Worm (Caenorhabditis elegans) whole organism, L4 larva: ENCODE data around the gene dct-1.
A peak's percentile ranks its signal among the peaks of the same experiment; 100 is the strongest.

Experiments
- F10B5.3 ChIP-seq: sonication (generic microtip); optimal IDR thresholded peaks from 2 replicates; lab custom pipeline; 2016; ENCODE audit warnings: mild to moderate bottlenecking, missing genetic modification characterization, missing compliant biosample characterization
- F37D6.2 ChIP-seq: sonication (generic microtip); optimal IDR thresholded peaks from 2 replicates; lab custom pipeline; 2016; ENCODE audit warnings: mild to moderate bottlenecking, missing genetic modification characterization, missing compliant biosample characterization
- R02D3.7 ChIP-seq: fragments of 150-350 bp; sonication (generic microtip); optimal IDR thresholded peaks from 3 replicates; lab custom pipeline; 2014; ENCODE audit warnings: missing biosample characterization, missing genetic modification characterization
- T20F7.1 ChIP-seq: fragments of 200-800 bp; sonication (Bioruptor generic); optimal IDR thresholded peaks from 2 replicates; lab custom pipeline; 2018; ENCODE audit warnings: mild to moderate bottlenecking, missing genetic modification characterization, missing compliant biosample characterization
- T26A8.4 ChIP-seq: fragments of 200-800 bp; sonication (Bioruptor generic); IDR thresholded peaks from 2 replicates; pipeline ENCODE4 v1.3.6; 2022; ENCODE audit warnings: missing genetic modification characterization, missing compliant biosample characterization
- Y105C5A.15 ChIP-seq: fragments of 200-800 bp; sonication (Bioruptor generic); IDR thresholded peaks from 2 replicates; pipeline ENCODE4 v1.3.6; 2022; ENCODE audit warnings: missing genetic modification characterization, missing compliant biosample characterization
- Y75B8A.6 ChIP-seq: fragments of 200-800 bp; sonication (Bioruptor generic); IDR thresholded peaks from 2 replicates; pipeline ENCODE4 v1.3.6; 2022; ENCODE audit warnings: missing genetic modification reagents, missing genetic modification characterization, missing compliant biosample characterization
- ZK337.2 ChIP-seq: fragments of 200-800 bp; sonication (Bioruptor generic); IDR thresholded peaks from 2 replicates; pipeline ENCODE4 v1.3.6; 2022; ENCODE audit warnings: missing genetic modification reagents, missing genetic modification characterization, missing compliant biosample characterization
- aha-1 ChIP-seq: fragments of 150-350 bp; peaks from one replicate; lab custom pipeline; 2014; ENCODE audit warnings: missing biosample characterization, missing genetic modification characterization
- aly-2 ChIP-seq: sonication (generic microtip); optimal IDR thresholded peaks from 2 replicates; lab custom pipeline; 2018; ENCODE audit warnings: missing biosample characterization, missing genetic modification characterization
- arid-1 ChIP-seq: fragments of 200-800 bp; sonication (Bioruptor generic); conservative IDR thresholded peaks from 2 replicates; pipeline ENCODE4 v1.3.6; 2022; ENCODE audit warnings: missing genetic modification reagents, missing genetic modification characterization, missing compliant biosample characterization
- ceh-20 ChIP-seq: fragments of 200-800 bp; sonication (Bioruptor generic); IDR thresholded peaks from 2 replicates; pipeline ENCODE4 v1.3.6; 2022; ENCODE audit warnings: missing genetic modification reagents, missing genetic modification characterization, missing compliant biosample characterization
- ceh-44 ChIP-seq: fragments of 200-800 bp; sonication (Bioruptor generic); IDR thresholded peaks from 2 replicates; pipeline ENCODE4 v1.3.6; 2022; ENCODE audit warnings: missing genetic modification reagents, missing genetic modification characterization, missing compliant biosample characterization
- ceh-62 ChIP-seq: sonication (generic microtip); optimal IDR thresholded peaks from 2 replicates; lab custom pipeline; 2017; ENCODE audit warnings: missing biosample characterization, missing genetic modification characterization
- cey-2 ChIP-seq: sonication (generic microtip); optimal IDR thresholded peaks from 3 replicates; lab custom pipeline; 2017; ENCODE audit warnings: missing genetic modification characterization, mild to moderate bottlenecking, missing compliant biosample characterization, antibody characterized with exemption, borderline replicate concordance; ENCODE audit not compliant: insufficient read depth
- ctbp-1 ChIP-seq: fragments of 200-800 bp; sonication (Bioruptor generic); IDR thresholded peaks from 2 replicates; pipeline ENCODE4 v1.3.6; 2022; ENCODE audit warnings: missing genetic modification reagents, missing genetic modification characterization, missing compliant biosample characterization
- daf-16 ChIP-seq, 3 experiments: sonication (generic microtip); optimal IDR thresholded peaks; 2 replicates each; lab custom pipeline; 2016 to 2017; ENCODE audit warnings: missing genetic modification characterization in 3 of 3, missing genetic modification reagents in 3 of 3, mild to moderate bottlenecking in 2 of 3, missing compliant biosample characterization in 2 of 3, missing biosample characterization in 1 of 3, moderate library complexity in 1 of 3
- dmd-9 ChIP-seq: fragments of 200-800 bp; sonication (Bioruptor generic); IDR thresholded peaks from 2 replicates; pipeline ENCODE4 v1.3.6; 2022; ENCODE audit warnings: missing genetic modification reagents, missing genetic modification characterization, missing compliant biosample characterization
- dpl-1 ChIP-seq: fragments of 150-350 bp; optimal IDR thresholded peaks from 2 replicates; lab custom pipeline; 2014; ENCODE audit warnings: missing biosample characterization, missing genetic modification reagents, missing genetic modification characterization
- egl-27 ChIP-seq: sonication (generic microtip); optimal IDR thresholded peaks from 3 replicates; lab custom pipeline; 2017; ENCODE audit warnings: missing biosample characterization, missing genetic modification reagents, missing genetic modification characterization
- fkh-10 ChIP-seq: fragments of 150-350 bp; optimal IDR thresholded peaks from 2 replicates; lab custom pipeline; 2014; ENCODE audit warnings: missing biosample characterization, missing genetic modification reagents, missing genetic modification characterization
- gei-8 ChIP-seq: fragments of 200-800 bp; sonication (Bioruptor generic); optimal IDR thresholded peaks from 2 replicates; lab custom pipeline; 2018; ENCODE audit warnings: mild to moderate bottlenecking, missing genetic modification characterization, missing compliant biosample characterization
- hlh-11 ChIP-seq: fragments of 200-800 bp; sonication (Bioruptor generic); optimal IDR thresholded peaks from 2 replicates; lab custom pipeline; 2018; ENCODE audit warnings: mild to moderate bottlenecking, missing genetic modification characterization, missing compliant biosample characterization
- hlh-30 ChIP-seq: sonication (generic microtip); optimal IDR thresholded peaks from 2 replicates; lab custom pipeline; 2017; ENCODE audit warnings: antibody characterized with exemption, mild to moderate bottlenecking, missing genetic modification characterization, missing compliant biosample characterization; ENCODE audit not compliant: insufficient read depth
- hmg-1.1 ChIP-seq: fragments of 200-800 bp; sonication (Bioruptor generic); IDR thresholded peaks from 2 replicates; pipeline ENCODE4 v1.3.6; 2022; ENCODE audit warnings: missing genetic modification reagents, missing genetic modification characterization, missing compliant biosample characterization
- lim-7 ChIP-seq: fragments of 200-800 bp; sonication (Bioruptor generic); IDR thresholded peaks from 2 replicates; pipeline ENCODE4 v1.3.6; 2022; ENCODE audit warnings: missing genetic modification characterization, missing compliant biosample characterization
- lin-13 ChIP-seq: fragments of 150-350 bp; optimal IDR thresholded peaks from 2 replicates; lab custom pipeline; 2014; ENCODE audit warnings: missing biosample characterization, missing genetic modification reagents, missing genetic modification characterization
- lin-38 ChIP-seq: fragments of 200-800 bp; sonication (Bioruptor generic); IDR thresholded peaks from 2 replicates; pipeline ENCODE4 v1.3.6; 2022; ENCODE audit warnings: missing genetic modification reagents, missing genetic modification characterization, missing compliant biosample characterization
- lir-3 ChIP-seq: sonication (generic microtip); optimal IDR thresholded peaks from 2 replicates; lab custom pipeline; 2016; ENCODE audit warnings: mild to moderate bottlenecking, missing genetic modification characterization, missing compliant biosample characterization
- mep-1 ChIP-seq: fragments of 150-350 bp; sonication (generic microtip); optimal IDR thresholded peaks from 3 replicates; lab custom pipeline; 2014; ENCODE audit warnings: missing biosample characterization, missing genetic modification characterization
- mxl-3 ChIP-seq: fragments of 200-800 bp; sonication (Bioruptor generic); optimal IDR thresholded peaks from 2 replicates; lab custom pipeline; 2018; ENCODE audit warnings: mild to moderate bottlenecking, missing genetic modification characterization, missing compliant biosample characterization
- nhr-10 ChIP-seq: fragments of 150-350 bp; optimal IDR thresholded peaks from 2 replicates; lab custom pipeline; 2014; ENCODE audit warnings: missing biosample characterization, missing genetic modification characterization
- nhr-11 ChIP-seq: fragments of 150-350 bp; optimal IDR thresholded peaks from 2 replicates; lab custom pipeline; 2014; ENCODE audit warnings: missing biosample characterization, missing genetic modification characterization
- nhr-25 ChIP-seq: sonication (generic microtip); optimal IDR thresholded peaks from 2 replicates; lab custom pipeline; 2017; ENCODE audit warnings: missing genetic modification characterization, mild to moderate bottlenecking, missing compliant biosample characterization, antibody characterized with exemption, moderate library complexity, borderline replicate concordance; ENCODE audit not compliant: insufficient read depth
- nhr-48 ChIP-seq: sonication (generic microtip); optimal IDR thresholded peaks from 2 replicates; lab custom pipeline; 2016; ENCODE audit warnings: mild to moderate bottlenecking, missing genetic modification characterization, missing compliant biosample characterization
- pha-4 ChIP-seq, 2 experiments: fragments of 150-350 bp in 1 of 2; fragments of 200-800 bp in 1 of 2; sonication (Bioruptor generic) in 1 of 2; IDR thresholded peaks in 1 of 2; optimal IDR thresholded peaks in 1 of 2; 2 replicates each; pipeline versions ENCODE4 v1.3.6 to Lab custom; 2014 to 2022; ENCODE audit warnings: missing genetic modification characterization in 2 of 2, missing genetic modification reagents in 2 of 2, missing biosample characterization in 1 of 2, missing compliant biosample characterization in 1 of 2
- php-3 ChIP-seq: fragments of 200-800 bp; sonication (Bioruptor generic); IDR thresholded peaks from 2 replicates; pipeline ENCODE4 v1.3.6; 2022; ENCODE audit warnings: missing genetic modification reagents, missing genetic modification characterization, missing compliant biosample characterization
- skn-1 ChIP-seq: fragments of 150-350 bp; optimal IDR thresholded peaks from 2 replicates; lab custom pipeline; 2014; ENCODE audit warnings: missing biosample characterization, missing genetic modification characterization
- snpc-1.2 ChIP-seq: fragments of 200-800 bp; sonication (Bioruptor generic); IDR thresholded peaks from 2 replicates; pipeline ENCODE4 v1.3.6; 2022; ENCODE audit warnings: missing genetic modification reagents, missing genetic modification characterization, missing compliant biosample characterization
- tag-97 ChIP-seq: fragments of 200-800 bp; sonication (Bioruptor generic); IDR thresholded peaks from 2 replicates; pipeline ENCODE4 v1.3.6; 2022; ENCODE audit warnings: missing genetic modification characterization, missing compliant biosample characterization
- unc-130 ChIP-seq: sonication (generic microtip); optimal IDR thresholded peaks from 2 replicates; lab custom pipeline; 2016; ENCODE audit warnings: missing genetic modification reagents, missing genetic modification characterization, missing compliant biosample characterization
- unc-39 ChIP-seq: sonication (generic microtip); optimal IDR thresholded peaks from 2 replicates; lab custom pipeline; 2017; ENCODE audit warnings: missing biosample characterization, missing genetic modification characterization
- unc-62 ChIP-seq, 3 experiments: fragments of 150-350 bp in 1 of 3; sonication (generic microtip); optimal IDR thresholded peaks in 2 of 3; peaks in 1 of 3; 1 replicate in 1 of 3; 2 replicates in 2 of 3; lab custom pipeline; 2014 to 2017; ENCODE audit warnings: missing biosample characterization in 3 of 3, missing genetic modification characterization in 3 of 3, missing genetic modification reagents in 3 of 3, missing genotype in 1 of 3
- vab-7 ChIP-seq: fragments of 200-800 bp; sonication (Bioruptor generic); IDR thresholded peaks from 2 replicates; pipeline ENCODE4 v1.3.6; 2022; ENCODE audit warnings: missing genetic modification reagents, missing genetic modification characterization, missing compliant biosample characterization
- zfp-2 ChIP-seq: sonication (generic microtip); optimal IDR thresholded peaks from 2 replicates; lab custom pipeline; 2016; ENCODE audit warnings: mild to moderate bottlenecking, missing genetic modification characterization, missing compliant biosample characterization
- ztf-7 ChIP-seq: fragments of 150-350 bp; optimal IDR thresholded peaks from 2 replicates; lab custom pipeline; 2014; ENCODE audit warnings: missing biosample characterization, missing genetic modification characterization

dct-1 gene

ce11 chrX:7951578-7951977, 2.6 kb upstream of the dct-1 start (continued):
- TF ChIP-seq unc-130 (GFP tag; lab: Kevin White, UChicago) (no peak), nhr-10 (tag; lab: Kevin White, UChicago) (no peak), Y75B8A.6 (no peak), skn-1 (no peak), zfp-2 (tag; lab: Kevin White, UChicago) (peak; percentile 34), lim-7 (GFP tag; lab: Robert Waterston, UW) (no peak), ceh-44 (GFP tag; lab: Robert Waterston, UW) (no peak)
- TF ChIP-seq, all 104 proteins: peak for 40

ce11 chrX:7952226-7953062, 1.7 kb upstream of the dct-1 start:
- TF ChIP-seq ZK337.2 (GFP tag; lab: Robert Waterston, UW), result no peak
- peak; percentile 53 for TF ChIP-seq hlh-11
- TF ChIP-seq hlh-30 (tag; lab: Kevin White, UChicago), result peak; percentile 78
- no peak for TF ChIP-seq Y105C5A.15
- no peak for TF ChIP-seq ctbp-1
- TF ChIP-seq dmd-9 (GFP tag; lab: Robert Waterston, UW), result 0 out of 2 replicates have a peak, but pooled peaks have one; percentile 40
- no peak for TF ChIP-seq ceh-20 (GFP tag; lab: Robert Waterston, UW)
- peak; percentile 42 for TF ChIP-seq nhr-11 (tag; lab: Kevin White, UChicago)
- no peak for TF ChIP-seq tag-97 (GFP tag; lab: Robert Waterston, UW)
- TF ChIP-seq lin-13 (GFP tag; lab: Kevin White, UChicago), result no peak
- no peak for TF ChIP-seq T20F7.1 (GFP tag; lab: Kevin White, UChicago)
- no peak for TF ChIP-seq R02D3.7 (tag; lab: Kevin White, UChicago)
- TF ChIP-seq aly-2, result no peak
- TF ChIP-seq ceh-44 (GFP tag; lab: Robert Waterston, UW), result no peak
- no peak for TF ChIP-seq fkh-10 (GFP tag; lab: Kevin White, UChicago)
- TF ChIP-seq egl-27, result no peak
- 0 out of 2 replicates have a peak, but pooled peaks have one; percentile 40 for TF ChIP-seq T26A8.4
- TF ChIP-seq lir-3 (tag; lab: Kevin White, UChicago), result no peak
- peak; percentile 55 for TF ChIP-seq nhr-48 (tag; lab: Kevin White, UChicago)
- TF ChIP-seq F10B5.3, result no peak
- peak; percentile 16 for TF ChIP-seq dpl-1
- no peak for TF ChIP-seq cey-2 (tag; lab: Kevin White, UChicago)
- no peak for TF ChIP-seq F37D6.2 (tag; lab: Kevin White, UChicago)
- TF ChIP-seq gei-8, result no peak
- no peak for TF ChIP-seq lin-38 (GFP tag; lab: Robert Waterston, UW)
- no peak for TF ChIP-seq arid-1 (GFP tag; lab: Robert Waterston, UW)
- TF ChIP-seq hmg-1.1, result peak; percentile 9; the same call in 1 of the 2 replicates
- peak; percentile 98 for TF ChIP-seq ztf-7 (tag; lab: Kevin White, UChicago)
- peak; percentile 59; the same call in 1 of the 2 replicates for TF ChIP-seq php-3 (GFP tag; lab: Robert Waterston, UW)
- peak in 1 of 2 experiments; percentile 66 for TF ChIP-seq daf-16 (GFP tag; optimal IDR thresholded peaks at IDR 0.05; lab: Kevin White, UChicago)
- peak; percentile 96 for TF ChIP-seq daf-16 (tag; optimal IDR thresholded peaks at IDR 0.05; lab: Kevin White, UChicago)
- TF ChIP-seq unc-62 (GFP tag; optimal IDR thresholded peaks at IDR 0.05 in 1 of 2; lab: Kevin White, UChicago), result peak in 1 of 2 experiments; percentile 56
- TF ChIP-seq unc-62 (tag; optimal IDR thresholded peaks at IDR 0.05; lab: Kevin White, UChicago), result no peak
- TF ChIP-seq mep-1 (tag; lab: Kevin White, UChicago), result peak; percentile 37
- TF ChIP-seq mxl-3 (GFP tag; lab: Kevin White, UChicago), result peak; percentile 39
- TF ChIP-seq pha-4 (GFP tag; IDR thresholded peaks at IDR 0.05; lab: Robert Waterston, UW), result no peak
- TF ChIP-seq pha-4 (tag; optimal IDR thresholded peaks at IDR 0.05; lab: Kevin White, UChicago), result no peak
- TF ChIP-seq ceh-62 (tag; lab: Kevin White, UChicago), result no peak
- TF ChIP-seq vab-7 (GFP tag; lab: Robert Waterston, UW), result no peak
- peak; percentile 99 for TF ChIP-seq aha-1
- no peak for TF ChIP-seq snpc-1.2 (GFP tag; lab: Robert Waterston, UW)
- no peak for TF ChIP-seq nhr-25 (tag; lab: Kevin White, UChicago)
- no peak for TF ChIP-seq unc-39 (tag; lab: Kevin White, UChicago)
